Fruit fly (Drosophila melanogaster) whole organism, prepupa: ENCODE results near the gene CG15201.

Source experiments
- CG11762 ChIP-seq: fragments of 200-800 bp; sonication (Bioruptor generic); optimal IDR thresholded peaks from 3 replicates; lab custom pipeline; 2016; ENCODE audit warnings: missing biosample characterization, missing genetic modification characterization; ENCODE audit not compliant: insufficient read depth
- CG31627 ChIP-seq: fragments of 200-800 bp; sonication (Bioruptor generic); optimal IDR thresholded peaks from 3 replicates; lab custom pipeline; 2016; ENCODE audit warnings: missing biosample characterization, missing genetic modification characterization
- CG7368 ChIP-seq: fragments of 200-800 bp; sonication (Bioruptor generic); optimal IDR thresholded peaks from 3 replicates; lab custom pipeline; 2016; ENCODE audit warnings: missing biosample characterization, missing genetic modification characterization
- CG9139 ChIP-seq: fragments of 200-800 bp; sonication (Bioruptor generic); optimal IDR thresholded peaks from 3 replicates; lab custom pipeline; 2017; ENCODE audit warnings: missing biosample characterization, mild to moderate bottlenecking, missing genetic modification characterization
- Eip78C ChIP-seq: fragments of 200-800 bp; sonication (Bioruptor generic); peaks from one replicate; lab custom pipeline; 2016; ENCODE audit warnings: missing biosample characterization, missing genetic modification characterization
- Eip93F ChIP-seq: fragments of 200-800 bp; sonication (Bioruptor generic); optimal IDR thresholded peaks from 2 replicates; lab custom pipeline; 2016; ENCODE audit warnings: missing biosample characterization, mild to moderate bottlenecking, missing genetic modification characterization
- Ets21C ChIP-seq: fragments of 200-800 bp; sonication (Bioruptor generic); optimal IDR thresholded peaks from 3 replicates; lab custom pipeline; 2016; ENCODE audit warnings: missing biosample characterization, missing genetic modification characterization
- Hr38 ChIP-seq: sonication (Bioruptor generic); optimal IDR thresholded peaks from 2 replicates; lab custom pipeline; 2016; ENCODE audit warnings: missing biosample characterization, missing genetic modification characterization
- Sox102F ChIP-seq: fragments of 200-800 bp; sonication (Bioruptor generic); optimal IDR thresholded peaks from 2 replicates; lab custom pipeline; 2016; ENCODE audit warnings: missing biosample characterization, mild to moderate bottlenecking, missing genetic modification characterization
- Sox14 ChIP-seq: fragments of 200-800 bp; sonication (Bioruptor generic); optimal IDR thresholded peaks from 3 replicates; lab custom pipeline; 2016; ENCODE audit warnings: missing biosample characterization, missing genetic modification characterization
- cyc ChIP-seq: fragments of 200-800 bp; sonication (Bioruptor generic); optimal IDR thresholded peaks from 3 replicates; lab custom pipeline; 2016; ENCODE audit warnings: missing biosample characterization, missing genetic modification characterization
- spab ChIP-seq: fragments of 200-800 bp; sonication (Bioruptor generic); optimal IDR thresholded peaks from 2 replicates; lab custom pipeline; 2017; ENCODE audit warnings: missing biosample characterization, mild to moderate bottlenecking, missing genetic modification characterization, missing genetic modification reagents
- vri ChIP-seq: fragments of 200-800 bp; sonication (Bioruptor generic); optimal IDR thresholded peaks from 3 replicates; lab custom pipeline; 2016; ENCODE audit warnings: missing biosample characterization, mild to moderate bottlenecking, missing genetic modification characterization

DNA sequence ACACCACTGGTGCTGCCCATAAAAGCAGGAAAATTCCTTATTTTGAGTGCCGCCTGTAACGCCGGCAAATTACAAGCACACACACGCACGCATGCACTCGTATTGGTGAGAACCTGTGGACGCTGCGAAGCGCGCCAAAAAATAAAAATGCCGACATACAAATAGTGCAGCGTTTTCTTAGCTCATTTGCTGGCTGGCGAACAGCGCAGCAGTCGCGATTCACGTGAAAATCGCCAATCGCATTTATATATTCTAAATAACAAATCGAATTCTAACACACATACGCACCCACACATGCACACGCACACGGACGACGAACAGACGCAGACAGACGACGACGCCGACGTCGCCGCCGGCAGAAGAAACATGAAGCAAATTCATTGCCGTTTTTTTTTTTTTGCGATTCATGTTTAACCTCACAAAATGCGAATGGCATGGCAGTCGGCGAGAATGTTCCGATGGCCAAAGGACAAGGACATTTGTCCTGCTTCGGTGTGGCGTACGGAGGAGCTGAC is 3.7 kb downstream of the CG15201 start:
- TF ChIP-seq cyc (GFP tag; lab: Kevin White, UChicago), result no peak
- TF ChIP-seq CG31627 (GFP tag; lab: Kevin White, UChicago), result no peak
- peak; percentile 1 for TF ChIP-seq Sox102F
- TF ChIP-seq CG9139 (GFP tag; lab: Kevin White, UChicago), result no peak
- no peak for TF ChIP-seq CG11762 (GFP tag; lab: Kevin White, UChicago)
- no peak for TF ChIP-seq Sox14 (GFP tag; lab: Kevin White, UChicago)
- no peak for TF ChIP-seq Hr38 (GFP tag; lab: Kevin White, UChicago)
- TF ChIP-seq Ets21C (GFP tag; lab: Kevin White, UChicago), result no peak
- TF ChIP-seq spab, result no peak
- no peak for TF ChIP-seq vri (GFP tag; lab: Kevin White, UChicago)
- peak; percentile 30 for TF ChIP-seq Eip78C (GFP tag; lab: Kevin White, UChicago)
- no peak for TF ChIP-seq Eip93F (GFP tag; lab: Kevin White, UChicago)
- no peak for TF ChIP-seq CG7368 (GFP tag; lab: Kevin White, UChicago)
